Worm (Caenorhabditis elegans): Measurements from ENCODE around the gene eef-1G.

DNA sequence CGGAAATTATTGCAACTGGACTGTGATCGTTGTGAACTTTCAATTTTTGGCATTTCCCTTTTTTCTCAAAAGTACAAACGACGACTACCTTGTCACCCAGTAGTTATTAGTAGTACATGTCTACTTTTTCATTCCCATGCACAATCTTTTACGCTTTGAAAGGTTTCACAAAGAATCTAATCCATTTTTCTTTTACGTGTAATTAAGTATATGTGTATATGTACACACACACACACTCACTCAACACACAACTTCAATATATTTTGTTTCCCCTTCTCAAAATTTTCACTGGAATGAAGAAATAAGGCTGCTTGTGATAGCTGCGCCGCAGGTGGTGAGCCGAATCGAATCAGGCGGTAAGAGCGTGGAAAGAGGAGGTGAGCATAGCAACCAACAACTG is 40.8 kb upstream of the eef-1G start, which contains the start of gene F58B4.6:
- TF ChIP-seq him-1 (tag; optimal IDR thresholded peaks at IDR 0.05), result no peak
- TF ChIP-seq W03F9.2 (tag; optimal IDR thresholded peaks at IDR 0.05), result no peak

All from whole organism, L4/young adult.